Worm (Caenorhabditis elegans): Measurements from ENCODE around the gene fbxb-52.
"Not testable (repeated sequence)": the region's sequence is repeated elsewhere in the genome, so short reads cannot be mapped to it uniquely, and the experiment has no call there.

Gene fbxb-52

DNA sequence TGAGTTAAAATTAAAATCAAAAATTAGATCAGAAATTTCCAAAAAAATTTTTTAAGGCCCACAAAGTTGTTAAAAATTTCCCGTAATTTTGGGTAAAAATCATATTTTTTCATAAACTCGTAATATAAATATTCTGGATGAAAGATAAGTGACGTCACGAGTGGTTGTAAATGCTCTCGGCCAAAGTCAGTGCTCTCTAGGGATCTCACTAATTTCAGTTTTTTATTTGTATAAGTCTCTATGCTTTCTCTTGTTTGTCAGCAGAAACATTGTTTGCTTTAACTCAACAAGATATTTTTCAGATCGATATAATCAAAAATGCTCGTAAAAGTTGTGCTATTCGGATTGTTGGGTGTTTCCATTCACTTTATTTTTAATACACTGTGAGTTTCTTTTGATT, 7.2 kb downstream of the fbxb-52 start, which contains the start of gene K05F6.4:
Gene K05F6.4 (plus strand): TSS at position 301 of the 400 bp plus-strand sequence.
- TF ChIP-seq unc-62 (GFP tag; optimal IDR thresholded peaks at IDR 0.05) = not testable (repeated sequence)

DNA sequence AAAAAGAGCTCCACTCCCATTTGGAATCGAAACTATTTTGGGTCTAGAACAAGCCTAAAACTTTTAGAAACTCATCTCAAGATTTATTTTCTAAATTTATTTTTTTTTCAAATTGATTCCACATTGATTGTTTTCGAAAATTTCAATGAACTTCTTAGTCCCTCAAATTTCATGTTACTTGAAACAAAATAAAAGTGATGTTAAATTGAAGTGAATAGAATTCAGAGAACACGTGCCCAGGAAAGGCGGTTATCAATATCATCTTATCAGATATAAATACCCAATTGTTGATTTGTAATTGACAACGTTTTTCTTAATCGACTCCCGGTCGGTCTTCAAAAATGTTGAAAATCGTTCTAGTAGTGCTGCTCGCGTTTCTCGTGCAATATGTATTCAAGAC, 9.8 kb downstream of the fbxb-52 start, which contains the start of gene poml-4:
Gene poml-4 (plus strand): TSS at position 301 of the 400 bp plus-strand sequence.
- TF ChIP-seq unc-62 (GFP tag; optimal IDR thresholded peaks at IDR 0.05) = not testable (repeated sequence)

DNA sequence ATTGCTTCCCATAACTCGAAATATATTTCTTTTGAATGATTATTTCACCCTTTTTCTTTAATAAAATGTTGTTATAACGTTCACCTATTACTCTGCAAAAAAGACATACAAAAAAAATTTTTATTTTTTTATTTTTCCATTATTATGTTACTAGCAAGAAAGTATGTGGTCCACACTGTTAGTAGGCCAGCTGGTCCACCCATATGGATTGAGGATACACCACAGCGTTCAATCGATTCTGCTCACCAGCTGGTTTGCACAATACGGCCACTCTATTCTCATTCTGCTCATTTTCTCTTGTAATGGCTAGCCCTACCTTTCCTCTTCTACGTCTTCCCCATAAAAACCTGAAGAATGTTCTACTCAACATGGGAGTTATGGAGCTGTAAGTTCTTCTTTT, 11.8 kb downstream of the fbxb-52 start, which contains the start of gene fbxb-44:
Gene fbxb-44 (plus strand): TSS at position 301 of the 400 bp plus-strand sequence.
- TF ChIP-seq unc-62 (GFP tag; optimal IDR thresholded peaks at IDR 0.05) = no peak

DNA sequence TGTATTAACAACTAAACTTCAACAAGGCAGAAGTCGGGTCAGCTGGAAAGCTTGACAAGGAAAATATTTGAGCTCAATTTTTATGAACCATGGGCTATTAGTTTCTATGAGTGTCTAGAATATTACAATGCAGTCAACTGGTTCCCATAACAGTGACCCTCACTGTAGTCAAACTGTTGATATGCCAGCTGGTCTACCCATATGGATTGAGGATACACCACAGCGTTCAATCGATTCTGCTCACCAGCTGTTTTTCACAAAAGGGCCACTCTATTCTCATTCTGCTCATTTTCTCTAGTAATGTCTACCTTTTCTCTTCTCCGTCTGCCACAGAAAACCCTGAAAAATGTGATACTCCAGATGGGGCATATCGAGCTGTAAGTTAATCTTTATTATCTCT, 13.1 kb downstream of the fbxb-52 start, which contains the start of gene fbxb-42:
Gene fbxb-42 (plus strand): TSS at position 301 of the 400 bp plus-strand sequence.
- no peak for TF ChIP-seq unc-62 (GFP tag; optimal IDR thresholded peaks at IDR 0.05)

DNA sequence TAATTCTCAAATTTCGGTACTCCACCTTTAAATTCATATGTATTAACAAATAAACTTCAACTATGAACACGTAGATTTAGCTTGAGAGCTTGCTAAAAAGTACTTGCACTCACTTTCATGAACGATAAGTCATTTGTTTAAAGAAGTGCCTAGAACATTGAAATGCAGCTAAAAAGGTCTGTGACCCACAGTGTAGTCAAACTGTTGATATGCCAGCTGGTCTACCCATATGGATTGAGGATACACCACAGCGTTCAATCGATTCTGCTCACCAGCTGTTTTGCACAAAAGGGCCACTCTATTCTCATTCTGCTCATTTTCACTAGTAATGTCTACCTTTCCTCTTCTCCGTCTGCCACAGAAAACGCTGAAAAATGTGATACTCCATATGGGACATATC, 14.5 kb downstream of the fbxb-52 start, which contains the start of gene fbxb-43:
Gene fbxb-43 (plus strand): TSS at position 301 of the 400 bp plus-strand sequence.
- no peak for TF ChIP-seq unc-62 (GFP tag; optimal IDR thresholded peaks at IDR 0.05)

DNA sequence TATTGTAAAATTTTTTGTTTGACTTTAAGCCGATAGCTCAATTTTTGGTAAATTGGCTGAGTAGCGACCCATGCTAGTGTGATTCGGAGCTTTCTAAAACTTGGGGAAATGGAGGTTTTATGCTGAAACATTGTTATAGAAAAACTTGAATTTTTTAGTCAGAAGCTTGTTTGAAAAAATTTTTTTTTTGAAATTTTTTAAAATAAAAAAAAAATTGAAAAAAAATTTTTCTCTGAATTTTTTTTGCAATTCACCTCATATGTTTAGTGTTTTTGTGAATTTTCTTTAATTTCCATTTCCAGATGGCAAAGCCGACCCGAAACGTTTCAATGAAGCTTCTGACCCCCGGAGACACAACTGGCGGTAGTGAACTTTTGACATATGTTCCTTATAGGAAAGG, 21.3 kb downstream of the fbxb-52 start, which contains the start of gene Y51H7BR.4:
Gene Y51H7BR.4 (plus strand): TSS at position 301 of the 400 bp plus-strand sequence.
- no peak for TF ChIP-seq unc-62 (GFP tag; optimal IDR thresholded peaks at IDR 0.05)

DNA sequence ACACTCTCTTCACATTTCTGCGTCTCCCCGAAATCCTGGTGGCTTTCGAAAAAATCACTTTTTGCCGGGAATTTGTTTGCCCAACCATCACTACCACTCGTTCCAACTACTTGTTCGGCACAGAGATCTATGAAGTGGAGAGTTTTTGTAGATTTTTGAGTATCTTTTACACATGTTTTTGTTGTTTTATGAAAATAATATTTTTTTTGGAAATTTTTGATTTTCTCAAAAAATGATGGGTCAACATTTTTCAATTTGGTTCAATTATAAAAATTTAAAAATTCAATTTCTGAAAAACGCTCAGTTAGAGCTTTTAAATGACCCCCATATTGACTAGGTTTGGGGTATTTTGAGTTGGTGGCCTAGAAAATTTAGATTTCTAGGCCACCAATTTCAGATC, 24.9 kb downstream of the fbxb-52 start, which contains the start of gene Y51H7BR.7:
Gene Y51H7BR.7 (minus strand): TSS at position 101 of the 400 bp plus-strand sequence.
- TF ChIP-seq unc-62 (GFP tag; optimal IDR thresholded peaks at IDR 0.05) = no peak

DNA sequence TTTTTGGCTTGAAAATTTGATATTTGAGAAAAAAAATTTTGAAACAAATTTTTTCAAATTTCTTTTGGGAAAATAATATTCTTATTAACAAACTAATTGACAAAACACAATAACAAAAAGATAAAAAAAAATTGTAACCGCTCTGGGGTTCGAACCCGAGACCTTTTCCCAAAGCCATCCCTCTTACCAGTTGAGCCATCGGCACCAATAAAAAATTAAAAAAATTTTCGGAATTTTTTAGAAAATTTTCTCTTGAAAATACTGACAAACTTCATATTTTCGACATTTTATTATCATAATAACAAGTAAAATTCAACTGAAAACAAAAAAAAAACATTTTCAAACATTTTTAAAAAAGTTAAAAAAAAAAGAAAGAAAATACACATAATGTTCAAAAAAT, 28.4 kb downstream of the fbxb-52 start:
- TF ChIP-seq unc-62 (GFP tag; optimal IDR thresholded peaks at IDR 0.05) = no peak

DNA sequence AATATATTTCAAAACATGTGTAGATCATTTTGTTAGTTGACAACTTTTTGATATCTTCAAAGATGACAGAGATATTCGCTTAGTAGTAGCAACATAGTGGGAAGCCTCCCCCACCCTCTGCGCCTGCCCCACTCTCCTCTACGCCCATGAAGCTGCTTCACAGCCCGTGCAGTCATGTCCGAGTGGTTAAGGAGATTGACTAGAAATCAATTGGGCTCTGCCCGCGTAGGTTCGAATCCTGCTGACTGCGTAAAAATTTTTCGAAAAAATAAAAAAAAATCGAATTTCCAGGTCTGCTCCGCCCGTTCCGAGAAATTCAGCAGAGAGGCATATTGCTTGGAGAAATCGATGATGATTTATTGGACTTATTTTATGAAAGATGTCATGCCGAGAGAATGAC, 30.5 kb downstream of the fbxb-52 start:
- TF ChIP-seq unc-62 (GFP tag; optimal IDR thresholded peaks at IDR 0.05) = no peak

DNA sequence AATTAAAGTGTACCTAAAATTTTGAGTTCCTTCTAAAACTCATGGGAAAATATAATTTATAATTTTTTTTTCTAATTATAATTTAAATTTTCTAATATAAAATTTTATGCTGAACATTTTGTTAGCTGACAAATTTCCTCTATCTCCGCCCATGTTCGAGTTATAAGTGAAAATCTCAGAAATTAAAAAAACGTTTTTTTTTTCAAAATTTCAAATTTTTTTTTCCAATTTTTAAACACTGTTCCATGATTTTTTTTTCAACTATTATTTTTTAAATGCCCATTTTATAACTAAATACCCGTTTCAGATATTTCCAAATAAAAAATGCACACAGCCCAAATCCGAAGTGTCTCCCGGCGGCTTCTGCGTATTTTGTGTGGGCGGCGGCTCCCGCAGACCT, 31.5 kb downstream of the fbxb-52 start, which contains the start of gene Y51H7BR.8:
Gene Y51H7BR.8 (plus strand): TSS at position 301 of the 400 bp plus-strand sequence.
- no peak for TF ChIP-seq unc-62 (GFP tag; optimal IDR thresholded peaks at IDR 0.05)

DNA sequence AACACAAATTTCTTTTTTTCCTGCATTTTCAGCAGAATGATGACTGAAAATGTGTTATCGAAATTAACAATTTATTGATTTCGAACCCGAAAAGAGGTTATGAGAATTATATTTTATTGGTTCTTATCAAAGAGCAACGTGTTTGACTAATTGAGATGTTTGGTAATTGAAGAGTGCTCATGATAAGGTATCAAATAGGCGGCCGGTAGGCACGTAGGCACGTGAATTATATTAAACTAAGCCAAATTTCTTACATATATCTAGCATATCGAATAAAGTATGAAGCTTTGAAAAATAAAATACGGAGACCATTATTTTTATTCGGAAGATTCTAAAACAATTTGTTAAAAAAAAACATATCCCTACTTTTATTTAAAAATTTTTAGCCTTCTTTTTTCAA, 33.0 kb downstream of the fbxb-52 start, which contains the start of gene math-45:
Gene math-45 (minus strand): TSS at position 101 of the 400 bp plus-strand sequence.
- TF ChIP-seq unc-62 (GFP tag; optimal IDR thresholded peaks at IDR 0.05) = no peak

DNA sequence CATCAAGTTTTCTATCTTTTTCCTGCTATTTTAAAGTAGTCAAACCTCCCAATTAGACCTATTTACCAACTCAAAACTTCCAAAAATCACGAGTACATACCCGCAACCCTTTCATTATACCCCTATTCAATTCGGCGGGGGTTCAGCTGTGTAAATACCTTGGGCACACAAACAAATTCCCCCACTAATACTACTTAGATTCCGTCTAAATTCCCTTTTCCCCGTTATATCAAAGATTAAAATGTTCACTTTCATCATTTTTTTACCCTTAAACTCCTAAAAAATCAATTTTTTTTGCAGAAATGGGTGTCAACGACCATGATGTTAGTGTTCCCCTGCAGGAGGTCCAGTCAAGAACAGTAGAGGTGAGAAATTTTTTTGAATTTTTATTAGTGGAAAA, 46.1 kb downstream of the fbxb-52 start, which contains the start of gene fdgt-1:
Gene fdgt-1 (plus strand): TSS at position 301 of the 400 bp plus-strand sequence.
- no peak for TF ChIP-seq unc-62 (GFP tag; optimal IDR thresholded peaks at IDR 0.05)

DNA sequence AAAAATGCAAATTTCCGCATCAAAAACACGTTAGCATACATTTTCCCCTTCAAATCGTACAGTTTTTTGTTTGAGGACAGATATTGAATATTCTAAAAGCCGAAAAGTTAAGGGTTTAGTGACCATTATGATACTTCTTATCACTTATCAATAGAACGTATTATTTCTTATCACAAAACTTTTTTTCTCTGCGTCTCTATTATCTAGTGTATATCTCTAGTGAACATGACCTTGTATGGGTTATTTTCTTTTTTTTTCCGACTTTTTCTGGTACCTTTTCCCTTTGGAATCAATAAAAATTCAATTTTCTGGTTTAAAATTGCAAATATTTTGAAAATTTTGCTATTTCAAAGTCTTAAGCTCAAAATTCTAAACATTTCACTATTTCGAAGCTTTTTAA, 46.7 kb downstream of the fbxb-52 start:
- no peak for TF ChIP-seq unc-62 (GFP tag; optimal IDR thresholded peaks at IDR 0.05)

DNA sequence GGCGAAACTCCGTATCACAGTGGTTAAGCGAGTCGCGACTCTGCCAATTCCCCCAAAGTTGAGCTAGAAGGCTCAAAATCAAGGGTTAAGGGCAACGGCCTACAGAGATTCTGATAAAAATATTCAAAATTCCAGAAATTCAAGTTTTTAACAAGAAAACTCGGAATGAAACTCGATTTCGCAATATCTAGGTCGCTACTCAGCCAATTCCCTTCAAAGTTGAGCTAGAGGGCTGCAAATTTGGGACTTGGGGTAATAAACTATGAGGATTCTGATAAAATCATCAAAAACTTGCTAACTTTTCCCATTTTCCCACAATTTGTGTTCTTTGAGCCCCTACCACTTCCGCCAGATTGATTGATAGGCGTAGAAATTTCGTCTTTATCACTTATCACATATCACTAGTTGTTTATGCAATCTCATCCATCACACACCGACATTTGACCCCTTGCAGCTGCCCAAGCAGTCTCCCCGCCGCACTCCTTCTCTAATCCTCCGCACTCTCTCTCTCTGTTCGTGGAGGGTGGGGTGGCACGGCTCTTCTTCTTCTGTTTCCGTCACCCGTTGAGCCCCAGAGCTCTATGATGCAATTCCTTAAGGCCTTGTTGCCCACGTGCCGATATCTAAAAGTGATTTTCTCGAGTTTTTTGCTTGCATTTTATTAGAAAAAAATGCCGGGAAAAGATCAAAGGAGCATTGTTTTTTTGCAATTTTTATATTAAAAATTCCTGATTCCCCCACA, 48.6 kb downstream of the fbxb-52 start:
- no peak for TF ChIP-seq unc-62 (GFP tag; optimal IDR thresholded peaks at IDR 0.05)

DNA sequence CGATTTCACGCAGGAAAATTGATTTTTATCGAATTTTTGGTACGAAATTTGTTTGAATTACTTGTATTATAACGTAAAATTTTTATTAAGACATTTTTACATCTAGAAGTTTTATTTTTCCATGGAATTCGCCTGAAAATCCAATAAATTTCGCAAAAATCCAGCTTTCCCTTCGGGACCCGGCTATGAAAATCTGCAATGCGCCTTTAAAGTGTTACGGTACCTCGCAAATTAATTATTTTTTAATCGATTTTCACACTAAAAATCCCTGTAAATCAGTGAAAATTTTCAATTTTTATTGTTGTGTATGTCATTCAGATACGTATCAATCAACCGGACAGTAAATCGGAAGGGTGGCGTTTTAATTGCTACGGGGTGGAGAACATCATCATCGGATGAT, 49.4 kb downstream of the fbxb-52 start:
- no peak for TF ChIP-seq unc-62 (GFP tag; optimal IDR thresholded peaks at IDR 0.05)

DNA sequence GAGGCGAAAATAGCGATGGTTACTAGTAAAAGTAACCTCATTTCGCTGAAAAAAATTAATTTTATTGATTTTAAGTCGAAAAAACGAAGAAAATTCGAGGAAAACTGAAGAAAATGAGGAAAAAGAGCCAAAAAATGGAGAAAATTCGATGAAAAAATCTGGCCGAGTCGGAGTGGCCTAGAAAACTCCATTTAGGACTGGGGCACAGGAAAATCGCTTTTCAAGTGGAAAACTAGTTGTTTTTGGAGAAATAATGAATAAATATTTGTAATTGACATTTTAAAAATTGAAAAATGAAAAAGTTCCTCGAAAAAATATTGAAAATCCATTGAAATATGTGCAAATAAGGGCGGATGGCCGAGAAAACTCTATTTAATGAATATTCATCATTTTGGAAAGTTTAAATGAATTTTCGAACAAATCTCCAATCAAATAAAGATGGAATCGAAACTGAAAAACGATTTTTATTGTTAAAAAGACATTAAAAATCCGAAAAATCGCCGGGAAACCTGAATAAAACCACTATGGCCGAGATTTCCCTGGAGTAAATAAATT, 50.0 kb downstream of the fbxb-52 start, which contains the start of gene emc-1:
Gene emc-1 (minus strand): TSS at position 45 of the 555 bp plus-strand sequence.
- TF ChIP-seq unc-62 (GFP tag; optimal IDR thresholded peaks at IDR 0.05) = no peak

Data from whole organism, dauer.